Fruit fly (Drosophila melanogaster): ENCODE data around the gene CG2767.

CG2767 gene

DNA sequence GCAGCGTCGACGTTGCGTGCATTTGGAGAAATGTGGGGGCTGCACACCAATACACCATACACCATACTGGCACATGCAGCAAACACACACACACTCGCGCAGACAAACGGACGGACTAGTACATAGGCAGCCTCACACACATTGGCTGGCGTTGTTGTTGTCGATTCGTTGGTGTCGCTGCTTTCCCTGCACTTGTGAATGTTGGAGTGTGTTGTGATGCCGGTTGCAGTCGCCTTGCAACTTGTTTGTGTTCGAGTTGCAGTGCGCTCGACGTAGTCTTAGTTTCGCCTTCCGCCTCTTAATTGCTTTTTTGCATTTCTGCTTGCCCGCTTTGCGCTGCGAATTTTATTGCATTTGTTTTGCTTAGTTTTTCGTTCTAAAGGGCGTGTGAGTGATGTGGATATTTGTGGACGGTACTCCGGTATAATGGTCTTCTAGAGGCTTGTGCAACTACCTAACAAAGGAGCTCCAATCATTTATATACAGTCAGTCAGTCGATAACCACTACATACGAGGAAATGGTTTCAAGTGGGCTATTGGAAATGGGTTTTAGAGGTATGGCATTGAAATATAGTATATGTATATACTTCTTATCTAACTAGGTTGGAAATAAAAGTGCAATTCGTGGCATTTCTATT, 44.3 kb downstream of the CG2767 start (continued):
- TF ChIP-seq CG9705 (GFP tag; optimal IDR thresholded peaks at IDR 0.05) (no peak), Hr78 (GFP tag; optimal IDR thresholded peaks at IDR 0.05) (no peak), N (GFP tag; optimal IDR thresholded peaks at IDR 0.05) (peak; percentile 73), brk (GFP tag; optimal IDR thresholded peaks at IDR 0.05) (no peak)

- TF ChIP-seq CG9705 (GFP tag; optimal IDR thresholded peaks at IDR 0.05) (peak; percentile 1), Myc (optimal IDR thresholded peaks at IDR 0.05) (no peak), brk (GFP tag; optimal IDR thresholded peaks at IDR 0.05) (no peak), jim (GFP tag; optimal IDR thresholded peaks at IDR 0.05) (no peak), Jra (GFP tag; optimal IDR thresholded peaks at IDR 0.05) (no peak), Sp1 (GFP tag; optimal IDR thresholded peaks at IDR 0.05) (peak; percentile 67), ey (GFP tag; optimal IDR thresholded peaks at IDR 0.05) (peak; percentile 11), woc (GFP tag; optimal IDR thresholded peaks at IDR 0.05) (peak; percentile 61), usp (GFP tag; optimal IDR thresholded peaks at IDR 0.05) (no peak), tai (GFP tag; optimal IDR thresholded peaks at IDR 0.05) (no peak), Hnf4 (GFP tag; optimal IDR thresholded peaks at IDR 0.05) (no peak), Hr78 (GFP tag; optimal IDR thresholded peaks at IDR 0.05) (no peak), dl (GFP tag; optimal IDR thresholded peaks at IDR 0.05; ENCODE audit: insufficient read depth in 1 of 2, partially characterized antibody in 2 of 2) (peak in 1 of 2 experiments; percentile 32), CrebA (GFP tag; optimal IDR thresholded peaks at IDR 0.05; ENCODE audit: borderline replicate concordance) (peak; percentile 20), lola (GFP tag; optimal IDR thresholded peaks at IDR 0.05) (no peak), CG32264 (GFP tag; optimal IDR thresholded peaks at IDR 0.05) (no peak), Dif (GFP tag; optimal IDR thresholded peaks at IDR 0.05; ENCODE audit: partially characterized antibody) (peak; percentile 9), Vsx2 (GFP tag; optimal IDR thresholded peaks at IDR 0.05; ENCODE audit: partially characterized antibody) (no peak), Abd-B (GFP tag; optimal IDR thresholded peaks at IDR 0.05) (no peak), sv (GFP tag; optimal IDR thresholded peaks at IDR 0.05) (peak; percentile 8), dmrt93B (GFP tag; optimal IDR thresholded peaks at IDR 0.05) (peak; percentile 61), OdsH (GFP tag; optimal IDR thresholded peaks at IDR 0.05) (peak; percentile 37), N (GFP tag; optimal IDR thresholded peaks at IDR 0.05) (peak; percentile 59), Rel (GFP tag; optimal IDR thresholded peaks at IDR 0.05) (peak; percentile 11), Rel (tag; optimal IDR thresholded peaks at IDR 0.05) (no peak), sage (GFP tag; optimal IDR thresholded peaks at IDR 0.05) (no peak), psq (GFP tag; optimal IDR thresholded peaks at IDR 0.05) (peak; percentile 61), Mio (GFP tag; optimal IDR thresholded peaks at IDR 0.05) (no peak), foxo (GFP tag; optimal IDR thresholded peaks at IDR 0.05) (peak in 1 of 2 experiments; percentile 72), HLH106 (tag; optimal IDR thresholded peaks at IDR 0.05) (peak; percentile 66), dsf (GFP tag; optimal IDR thresholded peaks at IDR 0.05; ENCODE audit: borderline replicate concordance) (no peak), pan (optimal IDR thresholded peaks at IDR 0.05) (no peak), fru (GFP tag; optimal IDR thresholded peaks at IDR 0.05) (peak; percentile 45), GATAd (GFP tag; optimal IDR thresholded peaks at IDR 0.05) (no peak), br (GFP tag; optimal IDR thresholded peaks at IDR 0.05) (no peak), rgr (GFP tag; optimal IDR thresholded peaks at IDR 0.05) (peak; percentile 39), h (GFP tag; optimal IDR thresholded peaks at IDR 0.05) (peak; percentile 15), Dfd (GFP tag; optimal IDR thresholded peaks at IDR 0.05) (no peak), Hr83 (GFP tag; optimal IDR thresholded peaks at IDR 0.05; ENCODE audit: poor library complexity, severe bottlenecking) (peak; percentile 48)
Measured at dm6 chr3R:7962778-7963494, 45.0 kb downstream of the CG2767 start.

Measured in whole organism, wandering third instar larva.